Fruit fly (Drosophila melanogaster) whole organism, prepupa: ENCODE results near the gene PolI.

Experiments
- Blimp-1 ChIP-seq: fragments of 200-800 bp; sonication (Bioruptor generic); optimal IDR thresholded peaks from 3 replicates; lab custom pipeline; 2017; ENCODE audit warnings: missing biosample characterization, missing genetic modification characterization, mild to moderate bottlenecking, moderate library complexity, missing genetic modification reagents
- CG10669 ChIP-seq: fragments of 200-800 bp; sonication (Bioruptor generic); optimal IDR thresholded peaks from 3 replicates; lab custom pipeline; 2018; ENCODE audit warnings: missing biosample characterization, mild to moderate bottlenecking, missing genetic modification characterization, moderate library complexity
- CG11294 ChIP-seq: fragments of 200-800 bp; sonication (Bioruptor generic); IDR thresholded peaks from 2 replicates; pipeline ENCODE4 v1.3.6; 2022; ENCODE audit warnings: missing biosample characterization, missing genetic modification characterization
- CG15336 ChIP-seq: fragments of 200-800 bp; sonication (Bioruptor generic); IDR thresholded peaks from 2 replicates; pipeline ENCODE4 v1.3.6; 2022; ENCODE audit warnings: missing biosample characterization, missing genetic modification characterization
- CG1621 ChIP-seq: fragments of 200-800 bp; sonication (Bioruptor generic); optimal IDR thresholded peaks from 3 replicates; lab custom pipeline; 2018; ENCODE audit warnings: missing biosample characterization, mild to moderate bottlenecking, missing genetic modification characterization
- CG3032 ChIP-seq: fragments of 200-800 bp; optimal IDR thresholded peaks from 2 replicates; lab custom pipeline; 2019; ENCODE audit warnings: missing biosample characterization, mild to moderate bottlenecking, missing genetic modification characterization, moderate library complexity
- CG31627 ChIP-seq: fragments of 200-800 bp; sonication (Bioruptor generic); optimal IDR thresholded peaks from 3 replicates; lab custom pipeline; 2016; ENCODE audit warnings: missing biosample characterization, missing genetic modification characterization
- CG32006 ChIP-seq: fragments of 200-800 bp; sonication (Bioruptor generic); optimal IDR thresholded peaks from 3 replicates; lab custom pipeline; 2017; ENCODE audit warnings: missing biosample characterization, mild to moderate bottlenecking, missing genetic modification characterization
- CG34406 ChIP-seq: fragments of 200-800 bp; sonication (Bioruptor generic); optimal IDR thresholded peaks from 3 replicates; lab custom pipeline; 2016; ENCODE audit warnings: missing biosample characterization, missing genetic modification characterization
- CG3919 ChIP-seq: fragments of 200-800 bp; sonication (Bioruptor generic); optimal IDR thresholded peaks from 3 replicates; lab custom pipeline; 2016; ENCODE audit warnings: missing biosample characterization, missing genetic modification characterization
- CG6163 ChIP-seq: fragments of 200-800 bp; sonication (Bioruptor generic); IDR thresholded peaks from 3 replicates; pipeline ENCODE4 v1.3.6; 2022; ENCODE audit warnings: missing biosample characterization, missing genetic modification characterization
- CG6276 ChIP-seq: fragments of 200-800 bp; sonication (Bioruptor generic); optimal IDR thresholded peaks from 2 replicates; lab custom pipeline; 2017; ENCODE audit warnings: missing biosample characterization, mild to moderate bottlenecking, missing genetic modification characterization
- CG6792 ChIP-seq: fragments of 200-800 bp; sonication (Bioruptor generic); optimal IDR thresholded peaks from 3 replicates; lab custom pipeline; 2016; ENCODE audit warnings: missing biosample characterization, missing genetic modification characterization
- CG6808 ChIP-seq: fragments of 200-800 bp; sonication (Bioruptor generic); optimal IDR thresholded peaks from 3 replicates; lab custom pipeline; 2017; ENCODE audit warnings: missing biosample characterization, missing genetic modification characterization, mild to moderate bottlenecking, moderate library complexity, missing genetic modification reagents
- CG6854 ChIP-seq: fragments of 200-800 bp; sonication (Bioruptor generic); optimal IDR thresholded peaks from 2 replicates; lab custom pipeline; 2017; ENCODE audit warnings: missing biosample characterization, mild to moderate bottlenecking, missing genetic modification characterization
- CG7368 ChIP-seq: fragments of 200-800 bp; sonication (Bioruptor generic); optimal IDR thresholded peaks from 3 replicates; lab custom pipeline; 2016; ENCODE audit warnings: missing biosample characterization, missing genetic modification characterization
- CG8119 ChIP-seq: fragments of 200-800 bp; sonication (Bioruptor generic); IDR thresholded peaks from 3 replicates; pipeline ENCODE4 v1.3.6; 2022; ENCODE audit warnings: missing biosample characterization, missing genetic modification characterization
- CG8319 ChIP-seq: fragments of 200-800 bp; sonication (Bioruptor generic); optimal IDR thresholded peaks from 3 replicates; lab custom pipeline; 2016; ENCODE audit warnings: missing biosample characterization, missing genetic modification characterization
- CG9139 ChIP-seq: fragments of 200-800 bp; sonication (Bioruptor generic); optimal IDR thresholded peaks from 3 replicates; lab custom pipeline; 2017; ENCODE audit warnings: missing biosample characterization, mild to moderate bottlenecking, missing genetic modification characterization
- Eip75B ChIP-seq: fragments of 200-800 bp; sonication (Bioruptor generic); optimal IDR thresholded peaks from 3 replicates; lab custom pipeline; 2016; ENCODE audit warnings: missing biosample characterization, missing genetic modification characterization
- Eip78C ChIP-seq: fragments of 200-800 bp; sonication (Bioruptor generic); peaks from one replicate; lab custom pipeline; 2016; ENCODE audit warnings: missing biosample characterization, missing genetic modification characterization
- Eip93F ChIP-seq: fragments of 200-800 bp; sonication (Bioruptor generic); optimal IDR thresholded peaks from 2 replicates; lab custom pipeline; 2016; ENCODE audit warnings: missing biosample characterization, mild to moderate bottlenecking, missing genetic modification characterization
- Ets21C ChIP-seq: fragments of 200-800 bp; sonication (Bioruptor generic); optimal IDR thresholded peaks from 3 replicates; lab custom pipeline; 2016; ENCODE audit warnings: missing biosample characterization, missing genetic modification characterization
- Ets96B ChIP-seq: fragments of 200-800 bp; optimal IDR thresholded peaks from 2 replicates; lab custom pipeline; 2019; ENCODE audit warnings: missing biosample characterization, mild to moderate bottlenecking, missing genetic modification characterization, moderate library complexity
- Gug ChIP-seq: fragments of 200-800 bp; sonication (Bioruptor generic); IDR thresholded peaks from 2 replicates; pipeline ENCODE4 v1.3.6; 2022; ENCODE audit warnings: missing biosample characterization, missing genetic modification characterization
- Hr39 ChIP-seq: fragments of 200-800 bp; sonication (Bioruptor generic); optimal IDR thresholded peaks from 2 replicates; lab custom pipeline; 2016; ENCODE audit warnings: missing biosample characterization, missing genetic modification characterization
- Hr4 ChIP-seq: fragments of 200-800 bp; sonication (Bioruptor generic); optimal IDR thresholded peaks from 3 replicates; lab custom pipeline; 2016; ENCODE audit warnings: missing biosample characterization, missing genetic modification characterization
- Lpt ChIP-seq: fragments of 200-800 bp; sonication (Bioruptor generic); optimal IDR thresholded peaks from 3 replicates; lab custom pipeline; 2016; ENCODE audit warnings: missing biosample characterization, missing genetic modification characterization
- Sox14 ChIP-seq: fragments of 200-800 bp; sonication (Bioruptor generic); optimal IDR thresholded peaks from 3 replicates; lab custom pipeline; 2016; ENCODE audit warnings: missing biosample characterization, missing genetic modification characterization
- achi ChIP-seq: fragments of 200-800 bp; sonication (Bioruptor generic); optimal IDR thresholded peaks from 3 replicates; lab custom pipeline; 2016; ENCODE audit warnings: missing biosample characterization, missing genetic modification characterization
- acj6 ChIP-seq: fragments of 200-800 bp; sonication (Bioruptor generic); optimal IDR thresholded peaks from 3 replicates; lab custom pipeline; 2016; ENCODE audit warnings: missing biosample characterization, missing genetic modification characterization
- cyc ChIP-seq: fragments of 200-800 bp; sonication (Bioruptor generic); optimal IDR thresholded peaks from 3 replicates; lab custom pipeline; 2016; ENCODE audit warnings: missing biosample characterization, missing genetic modification characterization
- dac ChIP-seq: fragments of 200-800 bp; sonication (Bioruptor generic); optimal IDR thresholded peaks from 2 replicates; lab custom pipeline; 2017; ENCODE audit warnings: missing biosample characterization, mild to moderate bottlenecking, missing genetic modification characterization
- dsx ChIP-seq: fragments of 200-800 bp; optimal IDR thresholded peaks from 3 replicates; lab custom pipeline; 2019; ENCODE audit warnings: missing biosample characterization, mild to moderate bottlenecking, missing genetic modification characterization, moderate library complexity; ENCODE audit not compliant: poor library complexity, severe bottlenecking
- eg ChIP-seq: fragments of 200-800 bp; sonication (Bioruptor generic); IDR thresholded peaks from 3 replicates; pipeline ENCODE4 v1.3.6; 2022; ENCODE audit warnings: missing biosample characterization, missing genetic modification characterization
- fd59A ChIP-seq: fragments of 200-800 bp; sonication (Bioruptor generic); optimal IDR thresholded peaks from 2 replicates; lab custom pipeline; 2017; ENCODE audit warnings: missing biosample characterization, mild to moderate bottlenecking, missing genetic modification characterization, missing genetic modification reagents
- fd85E ChIP-seq: fragments of 200-800 bp; sonication (Bioruptor generic); optimal IDR thresholded peaks from 3 replicates; lab custom pipeline; 2016; ENCODE audit warnings: missing biosample characterization, missing genetic modification characterization
- salr ChIP-seq, 2 experiments: fragments of 200-800 bp; sonication (Bioruptor generic); optimal IDR thresholded peaks; 3 replicates each; lab custom pipeline; 2016 to 2018; ENCODE audit warnings: missing biosample characterization in 2 of 2, missing genetic modification characterization in 2 of 2, mild to moderate bottlenecking in 1 of 2
- ss ChIP-seq, 2 experiments: fragments of 200-800 bp; sonication (Bioruptor generic); optimal IDR thresholded peaks; 2 replicates in 1 of 2; 3 replicates in 1 of 2; lab custom pipeline; 2017 to 2018; ENCODE audit warnings: mild to moderate bottlenecking in 2 of 2, missing biosample characterization in 2 of 2, missing genetic modification characterization in 2 of 2, moderate library complexity in 1 of 2
- svp ChIP-seq: fragments of 200-800 bp; sonication (Bioruptor generic); peaks from one replicate; lab custom pipeline; 2016; ENCODE audit warnings: missing biosample characterization, missing genetic modification characterization
- vri ChIP-seq: fragments of 200-800 bp; sonication (Bioruptor generic); optimal IDR thresholded peaks from 3 replicates; lab custom pipeline; 2016; ENCODE audit warnings: missing biosample characterization, mild to moderate bottlenecking, missing genetic modification characterization

PolI gene

DNA sequence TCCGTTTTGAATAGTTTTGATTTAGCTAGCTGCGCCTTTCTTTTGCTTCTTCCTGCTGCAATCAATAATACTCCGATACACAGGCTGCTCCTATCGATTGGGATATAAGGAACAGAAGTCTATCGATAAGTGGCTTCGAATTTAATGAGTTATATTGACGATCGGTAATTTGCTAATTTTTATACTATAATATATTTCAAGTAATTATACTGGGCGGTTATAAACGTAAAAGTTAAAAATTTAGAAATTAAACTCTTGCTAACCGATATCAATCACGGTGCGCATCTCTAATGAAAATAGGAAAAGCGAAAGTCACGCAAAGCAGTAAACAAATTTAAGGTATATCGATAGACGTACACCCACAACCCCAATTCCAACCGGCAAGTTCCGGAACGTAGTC lies 10.4 kb downstream of the PolI start, which contains the start of the genes CG9636, CG18749 and CG33722 (continued):
- TF ChIP-seq Eip93F (GFP tag; lab: Kevin White, UChicago) (peak; percentile 75), dsx (GFP tag; lab: Kevin White, UChicago) (peak; percentile 46), Hr39 (GFP tag; lab: Kevin White, UChicago) (peak; percentile 40), fd85E (GFP tag; lab: Kevin White, UChicago) (no peak), achi (GFP tag; lab: Kevin White, UChicago) (no peak), CG6163 (GFP tag; lab: Robert Waterston, UW) (peak; percentile 55; the same call in 2 of the 3 replicates), svp (no peak), vri (GFP tag; lab: Kevin White, UChicago) (no peak), ss (GFP tag; optimal IDR thresholded peaks at IDR 0.05; lab: Kevin White, UChicago) (peak; percentile 33 to 50), CG11294 (no peak), CG9139 (GFP tag; lab: Kevin White, UChicago) (no peak), Blimp-1 (GFP tag; lab: Kevin White, UChicago) (peak; percentile 99), dac (no peak), CG32006 (GFP tag; lab: Kevin White, UChicago) (peak; percentile 53), Sox14 (peak; percentile 65), CG31627 (GFP tag; lab: Kevin White, UChicago) (peak; percentile 62), salr (GFP tag; optimal IDR thresholded peaks at IDR 0.05; lab: Kevin White, UChicago) (no peak), acj6 (GFP tag; lab: Kevin White, UChicago) (peak; percentile 74), CG34406 (GFP tag; lab: Kevin White, UChicago) (peak; percentile 51), Ets96B (tag; lab: Kevin White, UChicago) (peak; percentile 61), CG1621 (peak; percentile 53), CG6792 (GFP tag; lab: Kevin White, UChicago) (peak; percentile 56), CG6276 (no peak), CG7368 (GFP tag; lab: Kevin White, UChicago) (peak; percentile 42)

DNA sequence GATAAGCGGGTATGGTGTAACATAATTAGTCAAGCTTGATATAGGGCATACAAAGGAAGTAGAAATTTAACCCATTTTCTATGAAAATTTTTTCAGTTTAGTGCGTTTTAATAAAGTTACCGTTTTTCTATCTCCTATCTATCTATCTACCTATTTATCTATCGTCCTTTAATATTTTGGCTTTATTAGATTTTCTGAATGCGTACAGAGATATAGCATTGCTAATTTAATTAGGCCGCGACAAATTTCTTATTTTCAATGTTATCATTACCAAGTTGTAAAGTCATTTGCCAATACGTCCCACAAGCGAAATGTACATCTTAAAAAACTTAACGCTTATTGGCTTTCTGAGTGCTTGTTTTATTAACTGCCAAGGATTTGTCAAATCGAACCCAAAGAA lies 14.8 kb downstream of the PolI start, which contains the start of gene CG15864:
Gene CG15864 (plus strand): TSS at position 301 of the 400 bp plus-strand sequence.
- TF ChIP-seq svp (no peak), Blimp-1 (GFP tag; lab: Kevin White, UChicago) (no peak), CG6163 (GFP tag; lab: Robert Waterston, UW) (no peak), Ets21C (no peak), cyc (GFP tag; lab: Kevin White, UChicago) (no peak), fd59A (GFP tag; lab: Kevin White, UChicago) (no peak), CG10669 (GFP tag; lab: Kevin White, UChicago) (no peak), Hr4 (GFP tag; lab: Kevin White, UChicago) (no peak), CG6276 (no peak), CG8319 (GFP tag; lab: Kevin White, UChicago) (no peak), Eip75B (GFP tag; lab: Kevin White, UChicago) (no peak), CG31627 (GFP tag; lab: Kevin White, UChicago) (no peak)

dm6 chr3R:8250166-8250733 lies 16.9 kb downstream of the PolI start, which contains the start of gene mtg:
TSS of gene mtg (plus strand) at chr3R:8250497.
- TF ChIP-seq CG8119 (GFP tag; lab: Robert Waterston, UW) (0 out of 3 replicates have a peak, but pooled peaks have one; percentile 31), CG6808 (GFP tag; lab: Kevin White, UChicago) (peak; percentile 99), Gug (GFP tag; lab: Robert Waterston, UW) (no peak), CG6854 (GFP tag; lab: Kevin White, UChicago) (no peak), CG32006 (GFP tag; lab: Kevin White, UChicago) (no peak), CG3919 (GFP tag; lab: Kevin White, UChicago) (peak; percentile 27), CG15336 (GFP tag; lab: Robert Waterston, UW) (peak; percentile 43; the same call in 1 of the 2 replicates), Eip93F (GFP tag; lab: Kevin White, UChicago) (no peak), Hr39 (GFP tag; lab: Kevin White, UChicago) (no peak), Lpt (GFP tag; lab: Kevin White, UChicago) (peak; percentile 39), CG3032 (tag; lab: Kevin White, UChicago) (no peak), dac (no peak), Eip78C (GFP tag; lab: Kevin White, UChicago) (peak; percentile 18), CG6163 (GFP tag; lab: Robert Waterston, UW) (peak; percentile 32; the same call in 1 of the 3 replicates), eg (GFP tag; lab: Robert Waterston, UW) (peak; percentile 20; the same call in 1 of the 3 replicates)
